Fruit fly (Drosophila melanogaster): ENCODE results near the gene Eogt.

The Eogt gene

DNA sequence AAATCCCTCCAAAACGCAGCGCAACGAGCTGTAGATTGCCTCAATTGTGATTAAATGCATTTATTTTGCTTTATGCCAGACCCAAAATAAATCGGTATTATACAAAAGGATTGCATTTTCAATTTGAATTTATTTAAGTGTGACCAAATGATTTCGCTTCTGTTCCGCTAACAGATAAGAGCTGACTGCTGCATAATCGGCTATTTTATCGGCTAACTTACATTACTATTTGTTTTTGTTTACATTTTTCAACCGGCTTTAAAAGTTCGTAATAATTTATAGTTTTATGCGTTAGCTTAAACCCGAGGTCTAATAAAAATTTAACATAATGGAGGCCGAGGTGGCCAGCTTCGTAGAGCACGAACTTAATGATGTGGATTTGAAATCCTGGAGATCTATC is 2.1 kb downstream of the Eogt start, which contains the start of gene PIG-Wa (continued):
- no peak for TF ChIP-seq CG6765 (GFP tag; optimal IDR thresholded peaks at IDR 0.05)
- no peak for TF ChIP-seq ken (GFP tag; IDR thresholded peaks at IDR 0.05)
- no peak for TF ChIP-seq jing (GFP tag; optimal IDR thresholded peaks at IDR 0.05)
- peak; percentile 5 for TF ChIP-seq NC2β (GFP tag; optimal IDR thresholded peaks at IDR 0.05)
- no peak for TF ChIP-seq al (GFP tag; IDR thresholded peaks at IDR 0.05)
- no peak for TF ChIP-seq CG8944 (GFP tag; optimal IDR thresholded peaks at IDR 0.05)
- TF ChIP-seq CG11723 (GFP tag; optimal IDR thresholded peaks at IDR 0.05), result no peak
- TF ChIP-seq CG10462 (GFP tag; optimal IDR thresholded peaks at IDR 0.05), result no peak
- no peak for TF ChIP-seq CG7987 (GFP tag; optimal IDR thresholded peaks at IDR 0.05)
- no peak for TF ChIP-seq CG14441 (GFP tag; IDR thresholded peaks at IDR 0.05)
- TF ChIP-seq lab (GFP tag; optimal IDR thresholded peaks at IDR 0.05), result no peak
- TF ChIP-seq chinmo (GFP tag; IDR thresholded peaks at IDR 0.05; ENCODE audit: partially characterized antibody), result no peak
- TF ChIP-seq Oaz (GFP tag; IDR thresholded peaks at IDR 0.05), result no peak
- no peak for TF ChIP-seq sima (GFP tag; optimal IDR thresholded peaks at IDR 0.05)
- no peak for TF ChIP-seq grn (GFP tag; optimal IDR thresholded peaks at IDR 0.05)
- TF ChIP-seq CG2712 (tag; optimal IDR thresholded peaks at IDR 0.05), result no peak
- TF ChIP-seq CG18599 (GFP tag; optimal IDR thresholded peaks at IDR 0.05), result no peak
- TF ChIP-seq CG11560 (tag; IDR thresholded peaks at IDR 0.05), result no peak
- TF ChIP-seq lbe (GFP tag; optimal IDR thresholded peaks at IDR 0.05), result no peak
- peak; percentile 40; the same call in 1 of the 2 replicates for TF ChIP-seq Scr (GFP tag; IDR thresholded peaks at IDR 0.05; ENCODE audit: partially characterized antibody)
- TF ChIP-seq D (optimal IDR thresholded peaks at IDR 0.05), result no peak
- no peak for TF ChIP-seq D (GFP tag; optimal IDR thresholded peaks at IDR 0.05)
- no peak for TF ChIP-seq gro (GFP tag; optimal IDR thresholded peaks at IDR 0.05)
- peak in 1 of 2 experiments; percentile 11 for TF ChIP-seq dpn (GFP tag; optimal IDR thresholded peaks at IDR 0.05)
- TF ChIP-seq cas (GFP tag; IDR thresholded peaks at IDR 0.05), result no peak
- TF ChIP-seq CG4707 (GFP tag; optimal IDR thresholded peaks at IDR 0.05), result no peak
- TF ChIP-seq CG6272 (GFP tag; IDR thresholded peaks at IDR 0.05), result no peak
- peak; percentile 98 for TF ChIP-seq CG18011 (GFP tag; optimal IDR thresholded peaks at IDR 0.05)
- TF ChIP-seq NFAT (GFP tag; IDR thresholded peaks at IDR 0.05), result no peak
- no peak for TF ChIP-seq gcm2 (GFP tag; optimal IDR thresholded peaks at IDR 0.05)
- TF ChIP-seq NfI (GFP tag; optimal IDR thresholded peaks at IDR 0.05), result no peak
- peak; percentile 39; the same call in 1 of the 3 replicates for TF ChIP-seq row (GFP tag; IDR thresholded peaks at IDR 0.05)
- no peak for TF ChIP-seq dimm (GFP tag; IDR thresholded peaks at IDR 0.05)
- no peak for TF ChIP-seq CG11456 (GFP tag; IDR thresholded peaks at IDR 0.05)
- no peak for TF ChIP-seq gcm (GFP tag; optimal IDR thresholded peaks at IDR 0.05)
- peak; percentile 17 for TF ChIP-seq CG15514 (GFP tag; optimal IDR thresholded peaks at IDR 0.05)
- TF ChIP-seq nerfin-2 (GFP tag; IDR thresholded peaks at IDR 0.05; ENCODE audit: partially characterized antibody), result no peak
- no peak for TF ChIP-seq CG7928 (GFP tag; optimal IDR thresholded peaks at IDR 0.05)
- TF ChIP-seq dm (GFP tag; optimal IDR thresholded peaks at IDR 0.05), result no peak
- TF ChIP-seq Ets97D (GFP tag; optimal IDR thresholded peaks at IDR 0.05), result peak; percentile 62
- peak; percentile 32 for TF ChIP-seq Lhr (GFP tag; optimal IDR thresholded peaks at IDR 0.05)
- peak; percentile 54 for TF ChIP-seq CG3847 (GFP tag; IDR thresholded peaks at IDR 0.05)
- 0 out of 4 replicates have a peak, but pooled peaks have one; percentile 17 for TF ChIP-seq Dll (GFP tag; IDR thresholded peaks at IDR 0.05; ENCODE audit: partially characterized antibody)
- TF ChIP-seq aop (GFP tag; IDR thresholded peaks at IDR 0.05), result no peak
- no peak for TF ChIP-seq Dek (tag; optimal IDR thresholded peaks at IDR 0.05)
- no peak for TF ChIP-seq CG4404 (GFP tag; IDR thresholded peaks at IDR 0.05)
- no peak for TF ChIP-seq CG33557 (GFP tag; optimal IDR thresholded peaks at IDR 0.05)
- no peak for TF ChIP-seq dmrt11E (tag; optimal IDR thresholded peaks at IDR 0.05)
- no peak for TF ChIP-seq gsb-n (tag; optimal IDR thresholded peaks at IDR 0.05)
- TF ChIP-seq Antp (GFP tag; optimal IDR thresholded peaks at IDR 0.05), result no peak
- TF ChIP-seq CG7372 (GFP tag; IDR thresholded peaks at IDR 0.05), result no peak
- no peak for TF ChIP-seq Side (GFP tag; optimal IDR thresholded peaks at IDR 0.05)

Measured in whole organism, embryonic.